Worm (Caenorhabditis elegans): ENCODE results near the gene gpn-1.

Gene gpn-1

ce11 chrX:15736419-15736818, 54.9 kb downstream of the gpn-1 start:
- TF ChIP-seq mdl-1 (tag; optimal IDR thresholded peaks at IDR 0.05) (peak in 1 of 2 experiments; percentile 35), nhr-90 (tag; optimal IDR thresholded peaks at IDR 0.05; ENCODE audit: poor library complexity) (peak; percentile 82), dsc-1 (tag; optimal IDR thresholded peaks at IDR 0.05) (peak; percentile 74), lin-35 (GFP tag; optimal IDR thresholded peaks at IDR 0.05) (peak in 1 of 2 experiments; percentile 82), lsy-2 (tag; optimal IDR thresholded peaks at IDR 0.05) (peak; percentile 67 to 70), nhr-28 (tag; optimal IDR thresholded peaks at IDR 0.05) (no peak), nhr-84 (tag; optimal IDR thresholded peaks at IDR 0.05) (no peak), swsn-7 (tag; optimal IDR thresholded peaks at IDR 0.05) (peak; percentile 44), nhr-76 (tag; optimal IDR thresholded peaks at IDR 0.05) (no peak), lir-3 (tag; optimal IDR thresholded peaks at IDR 0.05; ENCODE audit: poor library complexity) (no peak), fos-1 (tag; optimal IDR thresholded peaks at IDR 0.05) (peak; percentile 45), jun-1 (tag; optimal IDR thresholded peaks at IDR 0.05) (peak; percentile 87), elt-3 (tag; optimal IDR thresholded peaks at IDR 0.05) (peak in 3 of 6 experiments; percentile 44 to 75 (median 51)), mab-9 (GFP tag; IDR thresholded peaks at IDR 0.05) (peak; percentile 53; the same call in 1 of the 2 replicates), aly-2 (tag; optimal IDR thresholded peaks at IDR 0.05) (no peak), unc-98 (GFP tag; IDR thresholded peaks at IDR 0.05) (no peak), lin-15B (tag; optimal IDR thresholded peaks at IDR 0.05) (peak; percentile 52), C16A3.4 (tag; optimal IDR thresholded peaks at IDR 0.05) (peak; percentile 87), lin-13 (GFP tag; optimal IDR thresholded peaks at IDR 0.05) (peak; percentile 20), fkh-10 (GFP tag; optimal IDR thresholded peaks at IDR 0.05) (peak; percentile 77), nhr-11 (tag; optimal IDR thresholded peaks at IDR 0.05) (peak; percentile 77), mep-1 (tag; optimal IDR thresholded peaks at IDR 0.05) (peak; percentile 43), isw-1 (GFP tag; IDR thresholded peaks at IDR 0.05) (0 out of 2 replicates have a peak, but pooled peaks have one; percentile 2), efl-1 (optimal IDR thresholded peaks at IDR 0.05) (peak; percentile 34 to 50), efl-1 (GFP tag; optimal IDR thresholded peaks at IDR 0.05 in 1 of 2) (peak in 1 of 2 experiments; percentile 90), nhr-237 (tag; optimal IDR thresholded peaks at IDR 0.05) (peak; percentile 36), hpl-2 (GFP tag; optimal IDR thresholded peaks at IDR 0.05) (peak; percentile 77), unc-130 (tag; optimal IDR thresholded peaks at IDR 0.05) (peak; percentile 32), egl-13 (tag; optimal IDR thresholded peaks at IDR 0.05) (peak; percentile 35), ceh-82 (tag; optimal IDR thresholded peaks at IDR 0.05) (peak; percentile 45 to 75 (median 62)), xbp-1 (tag; optimal IDR thresholded peaks at IDR 0.05) (peak; percentile 43), lin-14 (GFP tag; optimal IDR thresholded peaks at IDR 0.05) (no peak), F16B12.6 (tag; optimal IDR thresholded peaks at IDR 0.05) (no peak), unc-86 (tag; optimal IDR thresholded peaks at IDR 0.05) (no peak), aha-1 (tag; optimal IDR thresholded peaks at IDR 0.05) (no peak), tlp-1 (tag; optimal IDR thresholded peaks at IDR 0.05) (no peak), nhr-47 (tag; optimal IDR thresholded peaks at IDR 0.05) (peak; percentile 86), snpc-4 (tag; optimal IDR thresholded peaks at IDR 0.05) (peak; percentile 58), fkh-8 (tag; optimal IDR thresholded peaks at IDR 0.05) (peak; percentile 42), ceh-8 (GFP tag; optimal IDR thresholded peaks at IDR 0.05) (no peak), irx-1 (tag; optimal IDR thresholded peaks at IDR 0.05) (peak; percentile 40), snu-23 (GFP tag; optimal IDR thresholded peaks at IDR 0.05) (peak; percentile 88), blmp-1 (tag; optimal IDR thresholded peaks at IDR 0.05) (no peak), pax-3 (tag; optimal IDR thresholded peaks at IDR 0.05) (no peak), ztf-11 (tag; optimal IDR thresholded peaks at IDR 0.05) (peak in 1 of 2 experiments; percentile 49), grh-1 (GFP tag; IDR thresholded peaks at IDR 0.05) (no peak), nhr-71 (tag; optimal IDR thresholded peaks at IDR 0.05) (peak; percentile 67), tbx-2 (tag; optimal IDR thresholded peaks at IDR 0.05) (peak; percentile 50), nhr-20 (tag; optimal IDR thresholded peaks at IDR 0.05) (peak; percentile 74), rnt-1 (tag; optimal IDR thresholded peaks at IDR 0.05) (peak; percentile 56), dpl-1 (GFP tag; optimal IDR thresholded peaks at IDR 0.05) (peak in 1 of 3 experiments; percentile 10), skn-1 (tag; optimal IDR thresholded peaks at IDR 0.05) (peak; percentile 36), ztf-4 (tag; optimal IDR thresholded peaks at IDR 0.05) (peak; percentile 55), hlh-4 (tag; optimal IDR thresholded peaks at IDR 0.05) (no peak)
